Worm (Caenorhabditis elegans): ENCODE measurements around the gene cpg-18.

cpg-18 gene

DNA sequence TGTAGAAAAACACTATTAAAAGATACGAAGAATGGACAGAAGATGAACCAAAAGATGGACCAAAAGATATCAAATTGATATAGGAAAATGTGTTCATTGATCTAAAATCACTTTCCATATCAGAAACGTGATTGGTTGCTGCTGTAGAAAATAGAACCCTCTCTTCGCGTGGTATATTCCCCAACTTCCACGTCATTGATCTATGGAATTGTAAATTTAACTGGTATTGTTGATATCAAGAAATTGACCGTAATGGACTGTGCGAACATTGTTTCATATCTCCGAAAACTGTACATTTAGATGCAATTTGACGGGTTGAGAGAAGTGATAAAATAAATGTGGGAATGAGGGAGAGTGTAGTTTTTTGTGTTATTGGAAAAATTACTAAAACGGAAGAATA, 29.6 kb downstream of the cpg-18 start:
- TF ChIP-seq mdl-1 (tag; optimal IDR thresholded peaks at IDR 0.05) (no peak), egl-5 (tag; optimal IDR thresholded peaks at IDR 0.05) (no peak), eor-1 (tag; optimal IDR thresholded peaks at IDR 0.05) (no peak), jun-1 (tag; optimal IDR thresholded peaks at IDR 0.05) (peak; percentile 42), sea-2 (GFP tag; optimal IDR thresholded peaks at IDR 0.05) (no peak), lsy-12 (tag; optimal IDR thresholded peaks at IDR 0.05) (no peak), elt-3 (tag; optimal IDR thresholded peaks at IDR 0.05) (peak in 2 of 3 experiments; percentile 41 to 92), ZK546.5 (tag; optimal IDR thresholded peaks at IDR 0.05) (no peak), pqm-1 (tag; optimal IDR thresholded peaks at IDR 0.05) (peak; percentile 58), fos-1 (tag; optimal IDR thresholded peaks at IDR 0.05) (no peak), ama-1 (optimal IDR thresholded peaks at IDR 0.05) (no peak), pha-4 (tag; optimal IDR thresholded peaks at IDR 0.05) (no peak), nhr-43 (tag; optimal IDR thresholded peaks at IDR 0.05; ENCODE audit: poor library complexity, severe bottlenecking) (peak; percentile 94), nhr-77 (tag; optimal IDR thresholded peaks at IDR 0.05) (no peak), mml-1 (tag; optimal IDR thresholded peaks at IDR 0.05) (no peak), aly-2 (tag; optimal IDR thresholded peaks at IDR 0.05) (no peak), daf-12 (tag; optimal IDR thresholded peaks at IDR 0.05) (no peak), nfya-1 (tag; optimal IDR thresholded peaks at IDR 0.05; ENCODE audit: insufficient read depth) (peak; percentile 41), nhr-67 (tag; optimal IDR thresholded peaks at IDR 0.05) (no peak), lin-39 (tag; optimal IDR thresholded peaks at IDR 0.05) (no peak), elt-2 (tag; optimal IDR thresholded peaks at IDR 0.05) (peak; percentile 31), nhr-23 (tag; optimal IDR thresholded peaks at IDR 0.05) (peak; percentile 88), egl-27 (tag; optimal IDR thresholded peaks at IDR 0.05) (peak; percentile 39), snpc-4 (tag; optimal IDR thresholded peaks at IDR 0.05) (no peak), unc-62 (GFP tag; optimal IDR thresholded peaks at IDR 0.05) (no peak), nhr-25 (tag; optimal IDR thresholded peaks at IDR 0.05) (peak; percentile 50), nhr-12 (tag; optimal IDR thresholded peaks at IDR 0.05) (no peak), ceh-82 (tag; optimal IDR thresholded peaks at IDR 0.05) (no peak), zag-1 (tag; optimal IDR thresholded peaks at IDR 0.05) (no peak), nhr-76 (tag; optimal IDR thresholded peaks at IDR 0.05) (peak; percentile 29), nhr-237 (tag; optimal IDR thresholded peaks at IDR 0.05) (no peak)

ce11 chrIV:5765652-5766051, 30.8 kb downstream of the cpg-18 start:
- TF ChIP-seq eor-1 (tag; optimal IDR thresholded peaks at IDR 0.05) (no peak), elt-2 (tag; optimal IDR thresholded peaks at IDR 0.05) (no peak), egl-27 (tag; optimal IDR thresholded peaks at IDR 0.05) (no peak), unc-62 (GFP tag; optimal IDR thresholded peaks at IDR 0.05) (no peak), lin-15B (tag; optimal IDR thresholded peaks at IDR 0.05) (no peak), nhr-12 (tag; optimal IDR thresholded peaks at IDR 0.05) (no peak), nhr-23 (tag; optimal IDR thresholded peaks at IDR 0.05) (peak; percentile 46), snpc-4 (tag; optimal IDR thresholded peaks at IDR 0.05) (no peak), unc-39 (tag; optimal IDR thresholded peaks at IDR 0.05) (no peak), fos-1 (tag; optimal IDR thresholded peaks at IDR 0.05) (no peak), ceh-9 (tag; optimal IDR thresholded peaks at IDR 0.05) (no peak), ztf-11 (tag; optimal IDR thresholded peaks at IDR 0.05) (no peak), jun-1 (tag; optimal IDR thresholded peaks at IDR 0.05) (no peak), elt-1 (tag; optimal IDR thresholded peaks at IDR 0.05) (no peak), nfya-1 (tag; optimal IDR thresholded peaks at IDR 0.05; ENCODE audit: insufficient read depth) (peak; percentile 7), ceh-82 (tag; optimal IDR thresholded peaks at IDR 0.05) (no peak), ceh-28 (tag; optimal IDR thresholded peaks at IDR 0.05) (peak; percentile 44), sea-2 (GFP tag; optimal IDR thresholded peaks at IDR 0.05) (no peak), R02D3.7 (tag; optimal IDR thresholded peaks at IDR 0.05) (no peak), nhr-237 (tag; optimal IDR thresholded peaks at IDR 0.05) (no peak), zag-1 (tag; optimal IDR thresholded peaks at IDR 0.05) (no peak), nhr-67 (tag; optimal IDR thresholded peaks at IDR 0.05) (no peak), fkh-10 (GFP tag; optimal IDR thresholded peaks at IDR 0.05) (no peak), nhr-25 (tag; optimal IDR thresholded peaks at IDR 0.05) (peak; percentile 71), ZK546.5 (tag; optimal IDR thresholded peaks at IDR 0.05) (no peak), elt-3 (tag; optimal IDR thresholded peaks at IDR 0.05) (peak in 1 of 3 experiments; percentile 24), lin-39 (tag; optimal IDR thresholded peaks at IDR 0.05) (no peak), lsy-12 (tag; optimal IDR thresholded peaks at IDR 0.05) (no peak), ama-1 (optimal IDR thresholded peaks at IDR 0.05) (no peak), nhr-28 (tag; optimal IDR thresholded peaks at IDR 0.05) (no peak), egl-5 (tag; optimal IDR thresholded peaks at IDR 0.05) (no peak), hmg-11 (tag; optimal IDR thresholded peaks at IDR 0.05) (no peak), fkh-2 (tag; optimal IDR thresholded peaks at IDR 0.05) (no peak), aly-2 (tag; optimal IDR thresholded peaks at IDR 0.05) (no peak), daf-12 (tag; optimal IDR thresholded peaks at IDR 0.05) (no peak), mml-1 (tag; optimal IDR thresholded peaks at IDR 0.05) (no peak), skn-1 (tag; optimal IDR thresholded peaks at IDR 0.05) (no peak), nhr-76 (tag; optimal IDR thresholded peaks at IDR 0.05) (no peak), tbx-2 (tag; optimal IDR thresholded peaks at IDR 0.05) (no peak), pqm-1 (tag; optimal IDR thresholded peaks at IDR 0.05) (peak; percentile 18), pha-4 (tag; optimal IDR thresholded peaks at IDR 0.05) (no peak), ztf-4 (tag; optimal IDR thresholded peaks at IDR 0.05) (no peak), nhr-11 (tag; optimal IDR thresholded peaks at IDR 0.05) (no peak), mdl-1 (tag; optimal IDR thresholded peaks at IDR 0.05) (no peak), nhr-43 (tag; optimal IDR thresholded peaks at IDR 0.05; ENCODE audit: poor library complexity, severe bottlenecking) (peak; percentile 51), ceh-16 (tag; optimal IDR thresholded peaks at IDR 0.05) (no peak), nhr-77 (tag; optimal IDR thresholded peaks at IDR 0.05) (no peak)

Data from whole organism, L3 larva.